Worm (Caenorhabditis elegans) whole organism, mixed stage, embryonic: ENCODE measurements around the gene str-85.

Source experiments
- ceh-39 ChIP-seq: fragments of 150-350 bp; optimal IDR thresholded peaks from 2 replicates; lab custom pipeline; 2014; ENCODE audit warnings: missing biosample characterization, missing genetic modification characterization
- ces-1 ChIP-seq: fragments of 150-350 bp; optimal IDR thresholded peaks from 2 replicates; lab custom pipeline; 2014; ENCODE audit warnings: missing biosample characterization, missing genetic modification reagents, missing genetic modification characterization
- elt-3 ChIP-seq: fragments of 150-350 bp; optimal IDR thresholded peaks from 2 replicates; lab custom pipeline; 2014; ENCODE audit warnings: missing biosample characterization, missing genetic modification characterization
- lsy-2 ChIP-seq: fragments of 150-350 bp; optimal IDR thresholded peaks from 2 replicates; lab custom pipeline; 2014; ENCODE audit warnings: missing biosample characterization, missing genetic modification characterization
- nhr-12 ChIP-seq: fragments of 150-350 bp; optimal IDR thresholded peaks from 2 replicates; lab custom pipeline; 2014; ENCODE audit warnings: missing biosample characterization, missing genetic modification characterization
- nhr-28 ChIP-seq: fragments of 150-350 bp; optimal IDR thresholded peaks from 2 replicates; lab custom pipeline; 2014; ENCODE audit warnings: missing biosample characterization, missing genetic modification characterization
- pha-4 ChIP-seq: fragments of 150-350 bp; optimal IDR thresholded peaks from 2 replicates; lab custom pipeline; 2018; ENCODE audit warnings: missing biosample characterization, missing genetic modification reagents, missing genetic modification characterization
- unc-39 ChIP-seq: fragments of 150-350 bp; optimal IDR thresholded peaks from 2 replicates; lab custom pipeline; 2014; ENCODE audit warnings: missing biosample characterization, missing genetic modification characterization
- ztf-11 ChIP-seq: fragments of 150-350 bp; optimal IDR thresholded peaks from 2 replicates; lab custom pipeline; 2014; ENCODE audit warnings: missing biosample characterization, missing genetic modification characterization

DNA sequence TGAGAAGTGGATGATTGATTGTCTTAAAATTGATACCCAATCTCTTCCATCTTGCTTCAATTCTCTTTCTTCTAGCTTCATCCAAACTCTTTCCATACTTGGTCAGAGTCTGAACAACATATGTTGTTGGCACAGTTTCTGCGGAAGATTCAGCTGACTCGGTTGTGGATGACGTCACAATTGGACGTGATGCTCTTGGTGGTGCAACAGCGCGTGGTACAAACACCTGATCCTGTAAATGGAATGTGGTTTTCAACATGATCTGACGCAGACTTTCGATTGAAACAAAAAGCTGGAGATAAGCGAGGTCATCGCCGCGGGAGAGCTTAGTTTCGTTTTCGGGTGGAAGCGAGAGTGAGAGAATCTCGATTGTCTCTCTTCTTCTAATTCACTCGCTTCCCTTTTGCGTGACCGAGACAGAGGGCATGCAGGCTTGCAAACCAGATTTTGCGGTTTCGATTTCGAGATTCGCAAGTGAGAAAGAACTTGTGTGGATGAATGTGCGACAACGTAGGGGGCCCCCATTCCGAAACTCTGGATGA lies 43.1 kb downstream of the str-85 start:
- TF ChIP-seq ceh-39: no peak
- no peak for TF ChIP-seq lsy-2 (tag; lab: Kevin White, UChicago)
- TF ChIP-seq nhr-28: no peak
- TF ChIP-seq elt-3 (tag; lab: Kevin White, UChicago): no peak
- TF ChIP-seq pha-4 (tag; lab: Kevin White, UChicago): no peak
- TF ChIP-seq unc-39: no peak
- TF ChIP-seq nhr-12 (tag; lab: Kevin White, UChicago): no peak
- TF ChIP-seq ztf-11: no peak
- TF ChIP-seq ces-1 (GFP tag; lab: Kevin White, UChicago): no peak
